Worm (Caenorhabditis elegans) whole organism, early embryonic: ENCODE results near the gene D1005.4.

Experiments used
- B0310.2 ChIP-seq: sonication (generic microtip); optimal IDR thresholded peaks from 2 replicates; lab custom pipeline; 2016; ENCODE audit warnings: mild to moderate bottlenecking, missing genetic modification characterization, missing compliant biosample characterization
- ama-1 ChIP-seq: fragments of 150-350 bp; optimal IDR thresholded peaks from 2 replicates; lab custom pipeline; 2014
- hmbx-1 ChIP-seq: sonication (generic microtip); optimal IDR thresholded peaks from 2 replicates; lab custom pipeline; 2016; ENCODE audit warnings: mild to moderate bottlenecking, missing genetic modification characterization, missing compliant biosample characterization
- hmg-4 ChIP-seq: fragments of 200-800 bp; sonication (Bioruptor generic); optimal IDR thresholded peaks from 2 replicates; lab custom pipeline; 2018; ENCODE audit warnings: mild to moderate bottlenecking, missing genetic modification characterization, missing compliant biosample characterization
- hnd-1 ChIP-seq: sonication (generic microtip); optimal IDR thresholded peaks from 2 replicates; lab custom pipeline; 2016; ENCODE audit warnings: missing genetic modification characterization, missing compliant biosample characterization
- pes-1 ChIP-seq: fragments of 200-800 bp; sonication (Bioruptor generic); IDR thresholded peaks from 2 replicates; pipeline ENCODE4 v1.3.6; 2022; ENCODE audit warnings: missing genetic modification reagents, missing genetic modification characterization, missing compliant biosample characterization
- sea-1 ChIP-seq: fragments of 200-800 bp; sonication (Bioruptor generic); conservative IDR thresholded peaks from 2 replicates; pipeline ENCODE4 v1.3.6; 2022; ENCODE audit warnings: missing genetic modification characterization, missing compliant biosample characterization

- no peak for TF ChIP-seq hmbx-1 (tag; lab: Kevin White, UChicago)
- TF ChIP-seq pes-1 (GFP tag; lab: Robert Waterston, UW) = no peak
- TF ChIP-seq sea-1 (GFP tag; lab: Robert Waterston, UW) = no peak
- no peak for TF ChIP-seq B0310.2 (tag; lab: Kevin White, UChicago)
- no peak for TF ChIP-seq hnd-1 (tag; lab: Kevin White, UChicago)
- no peak for TF ChIP-seq ama-1 (lab: Kevin White, UChicago)
- no peak for TF ChIP-seq hmg-4 (GFP tag; lab: Kevin White, UChicago)
Observed at ce11 chrX:1487096-1487495, 1.5 kb upstream of the D1005.4 start.
